Fruit fly (Drosophila melanogaster) whole organism, wandering third instar larva: ENCODE measurements around the gene Nrx-1.

Source experiments
- Abd-B ChIP-seq: fragments of >200 bp; optimal IDR thresholded peaks from 2 replicates; lab custom pipeline; 2017; ENCODE audit warnings: missing biosample characterization, missing genetic modification characterization
- CG9705 ChIP-seq: fragments of 200-800 bp; sonication (Bioruptor generic); optimal IDR thresholded peaks from 2 replicates; lab custom pipeline; 2018; ENCODE audit warnings: missing biosample characterization, mild to moderate bottlenecking, missing genetic modification characterization
- CrebA ChIP-seq: fragments of 200-800 bp; sonication (Bioruptor generic); optimal IDR thresholded peaks from 2 replicates; lab custom pipeline; 2016; ENCODE audit warnings: missing biosample characterization, mild to moderate bottlenecking, missing genetic modification characterization, borderline replicate concordance
- Hnf4 ChIP-seq: fragments of 200-800 bp; sonication (Bioruptor generic); optimal IDR thresholded peaks from 2 replicates; lab custom pipeline; 2016; ENCODE audit warnings: missing biosample characterization, mild to moderate bottlenecking, missing genetic modification characterization
- Hr78 ChIP-seq: fragments of >200 bp; optimal IDR thresholded peaks from 2 replicates; lab custom pipeline; 2017; ENCODE audit warnings: missing biosample characterization, missing genetic modification characterization
- Hr83 ChIP-seq: fragments of 200-300 bp; sonication (Bioruptor generic); optimal IDR thresholded peaks from 2 replicates; lab custom pipeline; 2016; ENCODE audit warnings: missing biosample characterization, mild to moderate bottlenecking, missing genetic modification characterization, moderate library complexity; ENCODE audit not compliant: poor library complexity, severe bottlenecking
- dl ChIP-seq, 2 experiments: fragments of 175-275, 200-275 bp in 1 of 2; fragments of 200-275 bp in 1 of 2; sonication (Bioruptor generic); optimal IDR thresholded peaks; lab custom pipeline; 2018; ENCODE audit warnings: mild to moderate bottlenecking in 2 of 2, missing biosample characterization in 2 of 2, missing genetic modification characterization in 2 of 2, moderate library complexity in 2 of 2; ENCODE audit not compliant: partially characterized antibody in 2 of 2, insufficient read depth in 1 of 2
- dsf ChIP-seq: sonication (Bioruptor generic); optimal IDR thresholded peaks from 2 replicates; lab custom pipeline; 2016; ENCODE audit warnings: missing biosample characterization, missing genetic modification characterization, borderline replicate concordance
- fru ChIP-seq: fragments of 200-800 bp; sonication (Bioruptor generic); optimal IDR thresholded peaks from 3 replicates; lab custom pipeline; 2016; ENCODE audit warnings: missing biosample characterization, mild to moderate bottlenecking, missing genetic modification characterization
- h ChIP-seq: fragments of 200-800 bp; sonication (Bioruptor generic); optimal IDR thresholded peaks from 3 replicates; lab custom pipeline; 2016; ENCODE audit warnings: missing biosample characterization, mild to moderate bottlenecking, missing genetic modification characterization
- jim ChIP-seq: fragments of 175-275, 200-325 bp; sonication (Bioruptor generic); optimal IDR thresholded peaks from 2 replicates; lab custom pipeline; 2016; ENCODE audit warnings: missing biosample characterization, mild to moderate bottlenecking, missing genetic modification characterization
- rgr ChIP-seq: fragments of 200-800 bp; sonication (Bioruptor generic); optimal IDR thresholded peaks from 3 replicates; lab custom pipeline; 2016; ENCODE audit warnings: missing biosample characterization, mild to moderate bottlenecking, missing genetic modification characterization
- woc ChIP-seq: sonication (Bioruptor generic); optimal IDR thresholded peaks from 2 replicates; lab custom pipeline; 2016; ENCODE audit warnings: missing biosample characterization, mild to moderate bottlenecking, missing genetic modification characterization

DNA sequence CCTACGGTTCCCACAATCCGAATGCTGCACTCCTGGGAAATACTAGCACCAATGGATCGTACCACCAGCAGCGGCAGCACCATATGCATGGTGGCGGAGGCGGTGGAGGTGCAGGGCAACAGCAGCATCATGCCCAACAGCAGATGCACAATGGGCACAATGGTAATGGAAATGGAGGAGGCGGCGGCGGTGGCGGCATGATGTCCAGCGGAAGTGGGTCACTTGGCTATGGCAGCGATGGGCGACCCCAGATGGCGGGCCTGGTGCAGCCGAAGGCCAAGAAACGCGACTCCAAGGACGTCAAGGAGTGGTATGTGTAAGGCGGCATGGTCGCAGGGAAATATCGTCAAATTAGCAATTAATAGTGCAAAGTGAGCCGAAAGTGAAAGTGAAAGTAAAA, 15.2 kb downstream of the Nrx-1 start:
- no peak for TF ChIP-seq woc (GFP tag; lab: Kevin White, UChicago)
- TF ChIP-seq rgr: no peak
- no peak for TF ChIP-seq dl (GFP tag; optimal IDR thresholded peaks at IDR 0.05; lab: Kevin White, UChicago; ENCODE audit: insufficient read depth in 1 of 2, partially characterized antibody in 2 of 2)
- TF ChIP-seq Hr78 (GFP tag; lab: Kevin White, UChicago): no peak
- no peak for TF ChIP-seq CG9705
- no peak for TF ChIP-seq h
- TF ChIP-seq Hnf4 (GFP tag; lab: Kevin White, UChicago): no peak
- TF ChIP-seq Abd-B (GFP tag; lab: Kevin White, UChicago): no peak
- no peak for TF ChIP-seq Hr83 (GFP tag; lab: Kevin White, UChicago)
- TF ChIP-seq dsf (GFP tag; lab: Kevin White, UChicago): no peak
- no peak for TF ChIP-seq fru
- TF ChIP-seq CrebA (GFP tag; lab: Kevin White, UChicago): no peak
- no peak for TF ChIP-seq jim
